Worm (Caenorhabditis elegans) whole organism, L4 larva: Measurements from ENCODE around the gene srxa-9.

ENCODE experiments used
- D1046.2 ChIP-seq: fragments of 200-800 bp; sonication (Bioruptor generic); IDR thresholded peaks from 2 replicates; pipeline ENCODE4 v1.3.6; 2022; ENCODE audit warnings: missing genetic modification characterization, missing compliant biosample characterization
- F10B5.3 ChIP-seq: sonication (generic microtip); optimal IDR thresholded peaks from 2 replicates; lab custom pipeline; 2016; ENCODE audit warnings: mild to moderate bottlenecking, missing genetic modification characterization, missing compliant biosample characterization
- F26F4.8 ChIP-seq: fragments of 200-800 bp; sonication (Bioruptor generic); conservative IDR thresholded peaks from 2 replicates; pipeline ENCODE4 v1.3.6; 2022; ENCODE audit warnings: missing genetic modification characterization, missing compliant biosample characterization
- F44E2.7 ChIP-seq: fragments of 200-800 bp; sonication (Bioruptor generic); IDR thresholded peaks from 2 replicates; pipeline ENCODE4 v2.1.2; 2022; ENCODE audit warnings: missing genetic modification characterization, missing compliant biosample characterization
- T20F7.1 ChIP-seq: fragments of 200-800 bp; sonication (Bioruptor generic); optimal IDR thresholded peaks from 2 replicates; lab custom pipeline; 2018; ENCODE audit warnings: mild to moderate bottlenecking, missing genetic modification characterization, missing compliant biosample characterization
- Y48G9A.11 ChIP-seq: fragments of 200-800 bp; sonication (Bioruptor generic); IDR thresholded peaks from 2 replicates; pipeline ENCODE4 v1.3.6; 2022; ENCODE audit warnings: missing genetic modification reagents, missing genetic modification characterization, missing compliant biosample characterization
- Y5F2A.4 ChIP-seq: fragments of 200-800 bp; sonication (Bioruptor generic); optimal IDR thresholded peaks from 2 replicates; lab custom pipeline; 2018; ENCODE audit warnings: mild to moderate bottlenecking, missing genetic modification characterization, missing compliant biosample characterization
- ZK546.5 ChIP-seq, 2 experiments: sonication (generic microtip); optimal IDR thresholded peaks; 2 replicates each; lab custom pipeline; 2017; ENCODE audit warnings: missing biosample characterization in 2 of 2, missing genetic modification characterization in 2 of 2
- arid-1 ChIP-seq: fragments of 200-800 bp; sonication (Bioruptor generic); conservative IDR thresholded peaks from 2 replicates; pipeline ENCODE4 v1.3.6; 2022; ENCODE audit warnings: missing genetic modification reagents, missing genetic modification characterization, missing compliant biosample characterization
- attf-4 ChIP-seq: sonication (generic microtip); optimal IDR thresholded peaks from 3 replicates; lab custom pipeline; 2017; ENCODE audit warnings: missing biosample characterization, missing genetic modification characterization
- ceh-20 ChIP-seq: fragments of 200-800 bp; sonication (Bioruptor generic); IDR thresholded peaks from 2 replicates; pipeline ENCODE4 v1.3.6; 2022; ENCODE audit warnings: missing genetic modification reagents, missing genetic modification characterization, missing compliant biosample characterization
- ceh-44 ChIP-seq: fragments of 200-800 bp; sonication (Bioruptor generic); IDR thresholded peaks from 2 replicates; pipeline ENCODE4 v1.3.6; 2022; ENCODE audit warnings: missing genetic modification reagents, missing genetic modification characterization, missing compliant biosample characterization
- ceh-82 ChIP-seq: sonication (generic microtip); optimal IDR thresholded peaks from 2 replicates; lab custom pipeline; 2017; ENCODE audit warnings: missing biosample characterization, missing genetic modification characterization
- daf-19 ChIP-seq: fragments of 200-800 bp; sonication (Bioruptor generic); conservative IDR thresholded peaks from 2 replicates; pipeline ENCODE4 v1.3.6; 2022; ENCODE audit warnings: missing genetic modification characterization, missing compliant biosample characterization
- dmd-6 ChIP-seq: fragments of 200-800 bp; sonication (Bioruptor generic); IDR thresholded peaks from 2 replicates; pipeline ENCODE4 v1.3.6; 2022; ENCODE audit warnings: missing genetic modification reagents, missing genetic modification characterization, missing compliant biosample characterization
- hlh-11 ChIP-seq: fragments of 200-800 bp; sonication (Bioruptor generic); optimal IDR thresholded peaks from 2 replicates; lab custom pipeline; 2018; ENCODE audit warnings: mild to moderate bottlenecking, missing genetic modification characterization, missing compliant biosample characterization
- hlh-30 ChIP-seq: sonication (generic microtip); optimal IDR thresholded peaks from 2 replicates; lab custom pipeline; 2017; ENCODE audit warnings: antibody characterized with exemption, mild to moderate bottlenecking, missing genetic modification characterization, missing compliant biosample characterization; ENCODE audit not compliant: insufficient read depth
- lim-7 ChIP-seq: fragments of 200-800 bp; sonication (Bioruptor generic); IDR thresholded peaks from 2 replicates; pipeline ENCODE4 v1.3.6; 2022; ENCODE audit warnings: missing genetic modification characterization, missing compliant biosample characterization
- lin-13 ChIP-seq: fragments of 150-350 bp; optimal IDR thresholded peaks from 2 replicates; lab custom pipeline; 2014; ENCODE audit warnings: missing biosample characterization, missing genetic modification reagents, missing genetic modification characterization
- lin-29 ChIP-seq: fragments of 200-800 bp; sonication (Bioruptor generic); IDR thresholded peaks from 2 replicates; pipeline ENCODE4 v1.3.6; 2022; ENCODE audit warnings: missing genetic modification reagents, missing genetic modification characterization, missing compliant biosample characterization
- lin-38 ChIP-seq: fragments of 200-800 bp; sonication (Bioruptor generic); IDR thresholded peaks from 2 replicates; pipeline ENCODE4 v1.3.6; 2022; ENCODE audit warnings: missing genetic modification reagents, missing genetic modification characterization, missing compliant biosample characterization
- lin-39 ChIP-seq: fragments of 150-350 bp; optimal IDR thresholded peaks from 2 replicates; lab custom pipeline; 2014; ENCODE audit warnings: missing biosample characterization, missing genetic modification reagents, missing genetic modification characterization
- madf-5 ChIP-seq, 2 experiments: fragments of 200-800 bp; sonication (Bioruptor generic); IDR thresholded peaks; 2 replicates each; pipeline ENCODE4 v1.3.6; 2022; ENCODE audit warnings: missing compliant biosample characterization in 2 of 2, missing genetic modification characterization in 2 of 2
- madf-9 ChIP-seq: fragments of 200-800 bp; sonication (Bioruptor generic); conservative IDR thresholded peaks from 2 replicates; pipeline ENCODE4 v1.3.6; 2022; ENCODE audit warnings: missing genetic modification reagents, missing genetic modification characterization, missing compliant biosample characterization
- mep-1 ChIP-seq: fragments of 150-350 bp; sonication (generic microtip); optimal IDR thresholded peaks from 3 replicates; lab custom pipeline; 2014; ENCODE audit warnings: missing biosample characterization, missing genetic modification characterization
- mes-2 ChIP-seq: sonication (generic microtip); optimal IDR thresholded peaks from 2 replicates; lab custom pipeline; 2016; ENCODE audit warnings: missing genotype, mild to moderate bottlenecking, missing genetic modification characterization, missing compliant biosample characterization; ENCODE audit not compliant: poor library complexity, severe bottlenecking
- mxl-2 ChIP-seq: fragments of 200-800 bp; sonication (Bioruptor generic); conservative IDR thresholded peaks from 2 replicates; pipeline ENCODE4 v1.3.6; 2022; ENCODE audit warnings: missing genetic modification reagents, missing genetic modification characterization, missing compliant biosample characterization
- mxl-3 ChIP-seq: fragments of 200-800 bp; sonication (Bioruptor generic); optimal IDR thresholded peaks from 2 replicates; lab custom pipeline; 2018; ENCODE audit warnings: mild to moderate bottlenecking, missing genetic modification characterization, missing compliant biosample characterization
- nhr-11 ChIP-seq: fragments of 150-350 bp; optimal IDR thresholded peaks from 2 replicates; lab custom pipeline; 2014; ENCODE audit warnings: missing biosample characterization, missing genetic modification characterization
- nhr-111 ChIP-seq: fragments of 200-800 bp; sonication (Bioruptor generic); optimal IDR thresholded peaks from 2 replicates; lab custom pipeline; 2018; ENCODE audit warnings: mild to moderate bottlenecking, missing genetic modification characterization, missing compliant biosample characterization
- nhr-28 ChIP-seq: fragments of 150-350 bp; optimal IDR thresholded peaks from 2 replicates; lab custom pipeline; 2014; ENCODE audit warnings: missing biosample characterization, missing genetic modification characterization
- nhr-41 ChIP-seq: fragments of 200-800 bp; sonication (Bioruptor generic); IDR thresholded peaks from 2 replicates; pipeline ENCODE4 v1.3.6; 2022; ENCODE audit warnings: missing genetic modification reagents, missing genetic modification characterization, missing compliant biosample characterization
- nhr-42 ChIP-seq: fragments of 200-800 bp; sonication (Bioruptor generic); IDR thresholded peaks from 2 replicates; pipeline ENCODE4 v1.3.6; 2022; ENCODE audit warnings: missing genetic modification characterization, missing compliant biosample characterization
- nhr-6 ChIP-seq: fragments of 150-350 bp; optimal IDR thresholded peaks from 2 replicates; lab custom pipeline; 2014; ENCODE audit warnings: missing biosample characterization, missing genetic modification characterization
- nhr-77 ChIP-seq: fragments of 150-350 bp; optimal IDR thresholded peaks from 2 replicates; lab custom pipeline; 2014; ENCODE audit warnings: missing biosample characterization, missing genetic modification characterization
- pha-4 ChIP-seq, 2 experiments: fragments of 150-350 bp in 1 of 2; fragments of 200-800 bp in 1 of 2; sonication (Bioruptor generic) in 1 of 2; IDR thresholded peaks in 1 of 2; optimal IDR thresholded peaks in 1 of 2; 2 replicates each; pipeline versions ENCODE4 v1.3.6 to Lab custom; 2014 to 2022; ENCODE audit warnings: missing genetic modification characterization in 2 of 2, missing genetic modification reagents in 2 of 2, missing biosample characterization in 1 of 2, missing compliant biosample characterization in 1 of 2
- pqm-1 ChIP-seq: sonication (generic microtip); optimal IDR thresholded peaks from 2 replicates; lab custom pipeline; 2017; ENCODE audit warnings: missing biosample characterization, missing genetic modification characterization
- sdz-12 ChIP-seq: fragments of 200-800 bp; sonication (Bioruptor generic); optimal IDR thresholded peaks from 2 replicates; lab custom pipeline; 2018; ENCODE audit warnings: mild to moderate bottlenecking, missing genetic modification characterization, missing compliant biosample characterization
- set-16 ChIP-seq: fragments of 200-800 bp; sonication (Bioruptor generic); IDR thresholded peaks from 2 replicates; pipeline ENCODE4 v1.3.6; 2022; ENCODE audit warnings: missing genetic modification reagents, missing genetic modification characterization, missing compliant biosample characterization
- skn-1 ChIP-seq: fragments of 150-350 bp; optimal IDR thresholded peaks from 2 replicates; lab custom pipeline; 2014; ENCODE audit warnings: missing biosample characterization, missing genetic modification characterization
- snpc-1.2 ChIP-seq: fragments of 200-800 bp; sonication (Bioruptor generic); IDR thresholded peaks from 2 replicates; pipeline ENCODE4 v1.3.6; 2022; ENCODE audit warnings: missing genetic modification reagents, missing genetic modification characterization, missing compliant biosample characterization
- spr-1 ChIP-seq: sonication (generic microtip); optimal IDR thresholded peaks from 2 replicates; lab custom pipeline; 2016; ENCODE audit warnings: mild to moderate bottlenecking, missing genetic modification characterization, missing compliant biosample characterization
- tag-97 ChIP-seq: fragments of 200-800 bp; sonication (Bioruptor generic); IDR thresholded peaks from 2 replicates; pipeline ENCODE4 v1.3.6; 2022; ENCODE audit warnings: missing genetic modification characterization, missing compliant biosample characterization
- tra-1 ChIP-seq: fragments of 200-800 bp; sonication (Bioruptor generic); IDR thresholded peaks from 2 replicates; pipeline ENCODE4 v1.3.6; 2022; ENCODE audit warnings: missing genetic modification reagents, missing genetic modification characterization, missing compliant biosample characterization
- unc-39 ChIP-seq: sonication (generic microtip); optimal IDR thresholded peaks from 2 replicates; lab custom pipeline; 2017; ENCODE audit warnings: missing biosample characterization, missing genetic modification characterization
- unc-62 ChIP-seq, 3 experiments: fragments of 150-350 bp in 1 of 3; sonication (generic microtip); optimal IDR thresholded peaks in 2 of 3; peaks in 1 of 3; 1 replicate in 1 of 3; 2 replicates in 2 of 3; lab custom pipeline; 2014 to 2017; ENCODE audit warnings: missing biosample characterization in 3 of 3, missing genetic modification characterization in 3 of 3, missing genetic modification reagents in 3 of 3, missing genotype in 1 of 3
- vab-7 ChIP-seq: fragments of 200-800 bp; sonication (Bioruptor generic); IDR thresholded peaks from 2 replicates; pipeline ENCODE4 v1.3.6; 2022; ENCODE audit warnings: missing genetic modification reagents, missing genetic modification characterization, missing compliant biosample characterization
- zfp-3 ChIP-seq: fragments of 200-800 bp; sonication (Bioruptor generic); conservative IDR thresholded peaks from 2 replicates; pipeline ENCODE4 v1.3.6; 2022; ENCODE audit warnings: missing genetic modification reagents, missing genetic modification characterization, missing compliant biosample characterization
- zip-2 ChIP-seq: fragments of 150-350 bp; optimal IDR thresholded peaks from 2 replicates; lab custom pipeline; 2014; ENCODE audit warnings: missing biosample characterization, missing genetic modification characterization

srxa-9 gene

ce11 chrX:15773262-15773908 is 26.6 kb downstream of the srxa-9 start, which contains the start of gene Y7A5A.13:
Gene Y7A5A.13, plus strand, starts transcription at chrX:15773858.
- no peak for TF ChIP-seq daf-19
- 0 out of 2 replicates have a peak, but pooled peaks have one; percentile 52 for TF ChIP-seq ceh-20 (GFP tag; lab: Robert Waterston, UW)
- TF ChIP-seq pqm-1 (tag; lab: Kevin White, UChicago): no peak
- TF ChIP-seq tag-97: no peak
- peak; percentile 35 for TF ChIP-seq spr-1 (tag; lab: Kevin White, UChicago)
- no peak for TF ChIP-seq zfp-3
- no peak for TF ChIP-seq nhr-41 (GFP tag; lab: Robert Waterston, UW)
- TF ChIP-seq F26F4.8 (GFP tag; lab: Robert Waterston, UW): no peak
- TF ChIP-seq snpc-1.2 (GFP tag; lab: Robert Waterston, UW): peak; percentile 82
- no peak for TF ChIP-seq skn-1
- peak; percentile 75 for TF ChIP-seq tra-1
- no peak for TF ChIP-seq lin-13 (GFP tag; lab: Kevin White, UChicago)
- no peak for TF ChIP-seq nhr-42 (GFP tag; lab: Robert Waterston, UW)
- no peak for TF ChIP-seq hlh-30 (tag; lab: Kevin White, UChicago)
- no peak for TF ChIP-seq lin-39 (tag; lab: Kevin White, UChicago)
- no peak for TF ChIP-seq sdz-12
- TF ChIP-seq madf-5 (GFP tag; IDR thresholded peaks at IDR 0.05; lab: Robert Waterston, UW): no peak
- peak; percentile 61; the same call in 1 of the 2 replicates for TF ChIP-seq F44E2.7 (GFP tag; lab: Robert Waterston, UW)
- peak; percentile 20 for TF ChIP-seq dmd-6
- no peak for TF ChIP-seq zip-2 (tag; lab: Kevin White, UChicago)
- no peak for TF ChIP-seq mxl-2
- no peak for TF ChIP-seq F10B5.3 (tag; lab: Kevin White, UChicago)
- TF ChIP-seq lin-38 (GFP tag; lab: Robert Waterston, UW): peak; percentile 68
- TF ChIP-seq mep-1 (tag; lab: Kevin White, UChicago): no peak
- peak; percentile 51 for TF ChIP-seq arid-1
- no peak for TF ChIP-seq unc-62 (GFP tag; optimal IDR thresholded peaks at IDR 0.05 in 1 of 2; lab: Kevin White, UChicago)
- TF ChIP-seq unc-62 (tag; optimal IDR thresholded peaks at IDR 0.05; lab: Kevin White, UChicago): no peak
- TF ChIP-seq pha-4 (GFP tag; IDR thresholded peaks at IDR 0.05; lab: Robert Waterston, UW): peak; percentile 62; the same call in 1 of the 2 replicates
- no peak for TF ChIP-seq pha-4 (tag; optimal IDR thresholded peaks at IDR 0.05; lab: Kevin White, UChicago)
- TF ChIP-seq T20F7.1 (GFP tag; lab: Kevin White, UChicago): no peak
- no peak; the same call in 1 of the 2 replicates for TF ChIP-seq madf-9 (GFP tag; lab: Robert Waterston, UW)
- TF ChIP-seq nhr-6 (tag; lab: Kevin White, UChicago): no peak
- no peak for TF ChIP-seq nhr-11 (tag; lab: Kevin White, UChicago)
- no peak for TF ChIP-seq lin-29 (GFP tag; lab: Robert Waterston, UW)
- 0 out of 2 replicates have a peak, but pooled peaks have one; percentile 72 for TF ChIP-seq D1046.2 (GFP tag; lab: Robert Waterston, UW)
- TF ChIP-seq attf-4 (tag; lab: Kevin White, UChicago): no peak
- TF ChIP-seq ceh-82 (tag; lab: Kevin White, UChicago): no peak
- no peak for TF ChIP-seq hlh-11 (tag; lab: Kevin White, UChicago)
- TF ChIP-seq ZK546.5 (tag; optimal IDR thresholded peaks at IDR 0.05; lab: Kevin White, UChicago): no peak
- TF ChIP-seq nhr-28 (tag; lab: Kevin White, UChicago): no peak
- peak; percentile 58 for TF ChIP-seq mes-2 (tag; lab: Kevin White, UChicago)
- TF ChIP-seq nhr-77: no peak
- TF ChIP-seq Y5F2A.4: no peak
- TF ChIP-seq vab-7: peak; percentile 86
- TF ChIP-seq set-16 (GFP tag; lab: Robert Waterston, UW): no peak
- TF ChIP-seq Y48G9A.11 (GFP tag; lab: Robert Waterston, UW): no peak
- TF ChIP-seq lim-7 (GFP tag; lab: Robert Waterston, UW): peak; percentile 81
- no peak for TF ChIP-seq mxl-3 (GFP tag; lab: Kevin White, UChicago)
- no peak for TF ChIP-seq ceh-44 (GFP tag; lab: Robert Waterston, UW)
- TF ChIP-seq nhr-111 (GFP tag; lab: Kevin White, UChicago): peak; percentile 4
- TF ChIP-seq unc-39 (tag; lab: Kevin White, UChicago): no peak
